Fruit fly (Drosophila melanogaster): ENCODE data around the gene Dref.

Gene Dref

dm6 chr2L:9966983-9967737 lies at the start of gene Dref, which contains the start of gene RpL13 (continued):
- TF ChIP-seq row (GFP tag; IDR thresholded peaks at IDR 0.05): peak; percentile 81
- peak; percentile 78 for TF ChIP-seq CG12104 (GFP tag; optimal IDR thresholded peaks at IDR 0.05)
- no peak for TF ChIP-seq jing (GFP tag; optimal IDR thresholded peaks at IDR 0.05)
- peak; percentile 65 for TF ChIP-seq twi (tag; optimal IDR thresholded peaks at IDR 0.05)
- TF ChIP-seq klu (GFP tag; IDR thresholded peaks at IDR 0.05): peak; percentile 41; the same call in 1 of the 2 replicates
- TF ChIP-seq CG12236 (GFP tag; optimal IDR thresholded peaks at IDR 0.05): peak; percentile 86
- peak; percentile 80 for TF ChIP-seq Lhr (GFP tag; optimal IDR thresholded peaks at IDR 0.05)
- TF ChIP-seq oc (tag; optimal IDR thresholded peaks at IDR 0.05): peak; percentile 60
- TF ChIP-seq nom (GFP tag; optimal IDR thresholded peaks at IDR 0.05): peak; percentile 92
- no peak for TF ChIP-seq CG2889 (GFP tag; IDR thresholded peaks at IDR 0.05)
- peak; percentile 86 for TF ChIP-seq sna (GFP tag; IDR thresholded peaks at IDR 0.05; ENCODE audit: partially characterized antibody)
- TF ChIP-seq h (optimal IDR thresholded peaks at IDR 0.05): no peak
- peak; percentile 78 for TF ChIP-seq run (tag; optimal IDR thresholded peaks at IDR 0.05)
- TF ChIP-seq sens (GFP tag): peak; percentile 97
- TF ChIP-seq Xrp1 (GFP tag; IDR thresholded peaks at IDR 0.05): peak; percentile 58; the same call in 1 of the 2 replicates
- peak; percentile 93 for TF ChIP-seq B-H2 (GFP tag; optimal IDR thresholded peaks at IDR 0.05)
- no peak for TF ChIP-seq CG11504 (tag; optimal IDR thresholded peaks at IDR 0.05)
- TF ChIP-seq Ada2b (GFP tag; IDR thresholded peaks at IDR 0.05): peak; percentile 62; the same call in 1 of the 2 replicates
- TF ChIP-seq Max (GFP tag; optimal IDR thresholded peaks at IDR 0.05): peak; percentile 73
- TF ChIP-seq ssp (GFP tag; IDR thresholded peaks at IDR 0.05): peak; percentile 49; the same call in 1 of the 2 replicates
- TF ChIP-seq CG12071 (GFP tag; optimal IDR thresholded peaks at IDR 0.05): peak; percentile 94
- TF ChIP-seq Eip74EF (GFP tag; optimal IDR thresholded peaks at IDR 0.05): peak in 1 of 2 experiments; percentile 84
- peak; percentile 54 for TF ChIP-seq CG4820 (GFP tag; optimal IDR thresholded peaks at IDR 0.05)
- TF ChIP-seq vvl (GFP tag; IDR thresholded peaks at IDR 0.05): peak; percentile 90
- peak; percentile 98 for TF ChIP-seq mirr (GFP tag; optimal IDR thresholded peaks at IDR 0.05)
- peak; percentile 86 for TF ChIP-seq en (GFP tag; optimal IDR thresholded peaks at IDR 0.05)
- TF ChIP-seq her (GFP tag; optimal IDR thresholded peaks at IDR 0.05): peak; percentile 88
- peak; percentile 77 for TF ChIP-seq HmgD (GFP tag; optimal IDR thresholded peaks at IDR 0.05)
- no peak for TF ChIP-seq D (optimal IDR thresholded peaks at IDR 0.05)
- peak; percentile 86 for TF ChIP-seq D (GFP tag; optimal IDR thresholded peaks at IDR 0.05)
- peak; percentile 12 for TF ChIP-seq Kr (GFP tag; optimal IDR thresholded peaks at IDR 0.05)
- peak; percentile 66 for TF ChIP-seq Blimp-1 (GFP tag; optimal IDR thresholded peaks at IDR 0.05)
- TF ChIP-seq Opbp (GFP tag; IDR thresholded peaks at IDR 0.05; ENCODE audit: partially characterized antibody): peak; percentile 99
- TF ChIP-seq ATbp (GFP tag; optimal IDR thresholded peaks at IDR 0.05): peak; percentile 86
- peak; percentile 83 for TF ChIP-seq Sin3A (optimal IDR thresholded peaks at IDR 0.05)
- TF ChIP-seq CG14710 (tag; optimal IDR thresholded peaks at IDR 0.05): peak; percentile 92
- TF ChIP-seq CG31441 (GFP tag; IDR thresholded peaks at IDR 0.05): peak; percentile 80
- TF ChIP-seq Abd-B (GFP tag; optimal IDR thresholded peaks at IDR 0.05): peak; percentile 74
- 0 out of 3 replicates have a peak, but pooled peaks have one; percentile 11 for TF ChIP-seq CG11560 (tag; IDR thresholded peaks at IDR 0.05)
- peak; percentile 98 for TF ChIP-seq CG10543 (GFP tag; optimal IDR thresholded peaks at IDR 0.05)
- TF ChIP-seq CG10147 (GFP tag; optimal IDR thresholded peaks at IDR 0.05): peak; percentile 81
- TF ChIP-seq CG32532 (GFP tag; IDR thresholded peaks at IDR 0.05): peak; percentile 81
- peak; percentile 89 for TF ChIP-seq Fer3 (tag; optimal IDR thresholded peaks at IDR 0.05)
- TF ChIP-seq Dek (tag; optimal IDR thresholded peaks at IDR 0.05): no peak
- TF ChIP-seq trh (GFP tag; optimal IDR thresholded peaks at IDR 0.05): peak; percentile 64
- TF ChIP-seq CG2129 (GFP tag; IDR thresholded peaks at IDR 0.05; ENCODE audit: partially characterized antibody): peak; percentile 47
- peak; percentile 90 for TF ChIP-seq gce (GFP tag; IDR thresholded peaks at IDR 0.05)
- peak; percentile 46 for TF ChIP-seq ap (GFP tag; IDR thresholded peaks at IDR 0.05)
- TF ChIP-seq CG8089 (GFP tag; optimal IDR thresholded peaks at IDR 0.05): peak; percentile 73

All from whole organism, embryonic.